Fruit fly (Drosophila melanogaster): ENCODE results near the gene Tcs4.

Tcs4 gene

dm6 chrX:19667444-19668104 is 34.0 kb downstream of the Tcs4 start:
- TF ChIP-seq CTCF (optimal IDR thresholded peaks at IDR 0.05) (no peak), CG8478 (optimal IDR thresholded peaks at IDR 0.05) (no peak)

dm6 chrX:19666991-19667409 is 34.6 kb downstream of the Tcs4 start, which contains the start of gene Zw:
TSS of gene Zw (plus strand) at chrX:19667252.
- TF ChIP-seq CTCF (optimal IDR thresholded peaks at IDR 0.05) (no peak), CG8478 (optimal IDR thresholded peaks at IDR 0.05) (no peak)

dm6 chrX:19665684-19666141 is 35.8 kb downstream of the Tcs4 start:
- TF ChIP-seq CG8478 (optimal IDR thresholded peaks at IDR 0.05), result no peak
- TF ChIP-seq CTCF (optimal IDR thresholded peaks at IDR 0.05), result no peak

- no peak for TF ChIP-seq CG8478 (optimal IDR thresholded peaks at IDR 0.05)
- no peak for TF ChIP-seq CTCF (optimal IDR thresholded peaks at IDR 0.05)
Observed at dm6 chrX:19663859-19664728, 37.5 kb downstream of the Tcs4 start, which contains the start of the genes CG14223 and Ssu72. TSS of gene CG14223 (minus strand) at chrX:19663971. TSS of gene Ssu72 (plus strand) at chrX:19664561.

- TF ChIP-seq CTCF (optimal IDR thresholded peaks at IDR 0.05), result no peak
- TF ChIP-seq CG8478 (optimal IDR thresholded peaks at IDR 0.05), result no peak
Observed at dm6 chrX:19663196-19663858, 38.2 kb downstream of the Tcs4 start.

- TF ChIP-seq CTCF (optimal IDR thresholded peaks at IDR 0.05) (no peak), CG8478 (optimal IDR thresholded peaks at IDR 0.05) (no peak)
Observed at dm6 chrX:19662583-19663195, 38.9 kb downstream of the Tcs4 start.

dm6 chrX:19651757-19652419 is 49.7 kb downstream of the Tcs4 start, which contains the start of the genes Ranbp21 and Elys:
TSS of gene Ranbp21 (minus strand) at chrX:19652269.
TSS of gene Elys (plus strand) at chrX:19652305.
- TF ChIP-seq CG8478 (optimal IDR thresholded peaks at IDR 0.05) (no peak), CTCF (optimal IDR thresholded peaks at IDR 0.05) (peak in 1 of 2 experiments; percentile 23)

All from S2 (cell line).